Fruit fly (Drosophila melanogaster): ENCODE measurements around the gene CG5946.

Gene CG5946

dm6 chr3L:11801622-11802021 lies 20.5 kb downstream of the CG5946 start:
- TF ChIP-seq CG14860 (GFP tag; IDR thresholded peaks at IDR 0.05; ENCODE audit: partially characterized antibody) (peak; percentile 62; the same call in 2 of the 3 replicates), ato (GFP tag; IDR thresholded peaks at IDR 0.05; ENCODE audit: partially characterized antibody) (no peak), CrebB (tag; optimal IDR thresholded peaks at IDR 0.05) (no peak), CG16813 (GFP tag; IDR thresholded peaks at IDR 0.05; ENCODE audit: partially characterized antibody) (peak; percentile 52; the same call in 1 of the 3 replicates), CG13624 (GFP tag; optimal IDR thresholded peaks at IDR 0.05) (no peak), MTF-1 (GFP tag; optimal IDR thresholded peaks at IDR 0.05; ENCODE audit: borderline replicate concordance) (no peak), NFAT (GFP tag; IDR thresholded peaks at IDR 0.05) (no peak), CG9727 (GFP tag; optimal IDR thresholded peaks at IDR 0.05) (no peak), Atf-2 (GFP tag; optimal IDR thresholded peaks at IDR 0.05) (no peak), hb (GFP tag; IDR thresholded peaks at IDR 0.05; ENCODE audit: partially characterized antibody) (0 out of 3 replicates have a peak, but pooled peaks have one; percentile 15), CG34422 (GFP tag; IDR thresholded peaks at IDR 0.05) (no peak), nerfin-1 (tag; optimal IDR thresholded peaks at IDR 0.05) (no peak), gsb (GFP tag; IDR thresholded peaks at IDR 0.05) (no peak), CG10565 (GFP tag; optimal IDR thresholded peaks at IDR 0.05) (no peak), ken (GFP tag; IDR thresholded peaks at IDR 0.05) (no peak), inv (GFP tag; IDR thresholded peaks at IDR 0.05; ENCODE audit: partially characterized antibody) (peak; percentile 20; the same call in 1 of the 2 replicates), CG11085 (GFP tag; IDR thresholded peaks at IDR 0.05) (no peak), dpn (GFP tag; optimal IDR thresholded peaks at IDR 0.05) (no peak), da (GFP tag; optimal IDR thresholded peaks at IDR 0.05) (no peak), pum (GFP tag; optimal IDR thresholded peaks at IDR 0.05) (no peak), tgo (GFP tag; IDR thresholded peaks at IDR 0.05) (no peak), wor (GFP tag; IDR thresholded peaks at IDR 0.05) (no peak), Ravus (GFP tag; IDR thresholded peaks at IDR 0.05) (no peak), twi (tag; optimal IDR thresholded peaks at IDR 0.05) (no peak), slp2 (GFP tag; optimal IDR thresholded peaks at IDR 0.05) (no peak), CG7839 (tag; optimal IDR thresholded peaks at IDR 0.05) (no peak), Oaz (GFP tag; IDR thresholded peaks at IDR 0.05) (no peak), Lhr (GFP tag; optimal IDR thresholded peaks at IDR 0.05) (no peak), jigr1 (GFP tag; IDR thresholded peaks at IDR 0.05) (no peak), Neu2 (GFP tag; optimal IDR thresholded peaks at IDR 0.05; ENCODE audit: borderline replicate concordance) (no peak), insv (GFP tag; optimal IDR thresholded peaks at IDR 0.05) (no peak), al (GFP tag; IDR thresholded peaks at IDR 0.05) (no peak), sna (GFP tag; IDR thresholded peaks at IDR 0.05; ENCODE audit: partially characterized antibody) (0 out of 2 replicates have a peak, but pooled peaks have one; percentile 40), dysf (GFP tag; IDR thresholded peaks at IDR 0.05) (no peak), CG42726 (GFP tag; IDR thresholded peaks at IDR 0.05; ENCODE audit: partially characterized antibody) (no peak), dmrt11E (tag; optimal IDR thresholded peaks at IDR 0.05) (no peak), bigmax (GFP tag; optimal IDR thresholded peaks at IDR 0.05) (no peak), CG11247 (GFP tag; IDR thresholded peaks at IDR 0.05) (no peak), Fer2 (tag; optimal IDR thresholded peaks at IDR 0.05) (no peak), CG8388 (GFP tag; optimal IDR thresholded peaks at IDR 0.05) (no peak), gro (GFP tag; optimal IDR thresholded peaks at IDR 0.05) (no peak), CG12236 (GFP tag; optimal IDR thresholded peaks at IDR 0.05) (no peak), CG12219 (GFP tag; optimal IDR thresholded peaks at IDR 0.05) (no peak), D19B (GFP tag; optimal IDR thresholded peaks at IDR 0.05) (peak; percentile 56), Taf1 (GFP tag; IDR thresholded peaks at IDR 0.05) (no peak), CG6854 (GFP tag; optimal IDR thresholded peaks at IDR 0.05) (no peak), corto (GFP tag; optimal IDR thresholded peaks at IDR 0.05) (no peak), btn (GFP tag; optimal IDR thresholded peaks at IDR 0.05) (no peak), Mad (GFP tag; optimal IDR thresholded peaks at IDR 0.05) (no peak), Lpt (GFP tag; optimal IDR thresholded peaks at IDR 0.05) (no peak), Oli (tag; optimal IDR thresholded peaks at IDR 0.05) (no peak)

Measured in whole organism, embryonic.